Fruit fly (Drosophila melanogaster): ENCODE data around the gene CG6118.

CG6118 gene

DNA sequence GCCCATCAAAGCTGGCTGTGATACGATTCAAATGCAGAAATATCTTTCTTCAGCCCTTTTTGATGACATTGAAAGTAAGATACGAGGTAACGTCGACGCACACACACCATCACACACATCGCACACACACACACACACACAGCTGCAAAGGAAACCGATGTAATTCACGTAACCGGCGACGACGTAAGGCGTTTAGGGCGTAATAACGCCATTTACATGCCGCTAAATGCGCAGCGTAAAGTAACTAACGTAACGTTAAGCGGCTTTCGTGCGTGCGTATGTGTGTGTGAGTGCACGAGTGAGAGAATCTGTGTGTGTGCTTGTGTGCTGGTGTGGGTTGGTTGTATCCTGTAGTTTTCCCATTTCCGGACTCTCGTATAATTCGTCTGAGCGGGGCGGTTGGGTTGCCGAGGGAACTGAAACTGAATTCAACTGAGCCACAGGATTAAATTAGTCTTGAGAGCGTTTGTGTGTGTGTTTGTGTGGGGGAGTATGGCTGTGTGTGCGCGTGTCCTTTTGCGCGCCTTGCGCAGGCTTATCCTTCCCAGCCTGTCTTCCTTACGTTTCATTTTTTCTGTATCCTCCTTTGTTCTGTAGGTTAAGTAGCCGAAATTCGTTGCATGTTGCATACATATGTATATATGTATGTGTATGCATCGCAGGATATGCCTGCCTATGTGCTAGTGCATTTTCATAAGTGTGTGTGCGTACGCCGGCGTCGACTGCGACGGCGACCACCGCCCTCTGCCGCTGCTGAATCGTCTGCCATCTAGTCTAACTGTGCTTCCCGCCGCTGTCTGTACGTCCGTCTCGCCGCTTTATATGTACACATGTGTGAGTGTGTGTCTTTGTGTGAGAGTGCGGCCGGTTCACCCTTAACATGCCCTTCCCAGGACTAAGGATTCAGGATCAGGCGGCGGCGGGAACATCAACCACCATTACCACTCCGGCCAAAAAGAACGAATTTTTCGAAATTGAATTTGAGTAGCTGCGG, 16.5 kb downstream of the CG6118 start:
- TF ChIP-seq noc (tag; optimal IDR thresholded peaks at IDR 0.05): no peak

DNA sequence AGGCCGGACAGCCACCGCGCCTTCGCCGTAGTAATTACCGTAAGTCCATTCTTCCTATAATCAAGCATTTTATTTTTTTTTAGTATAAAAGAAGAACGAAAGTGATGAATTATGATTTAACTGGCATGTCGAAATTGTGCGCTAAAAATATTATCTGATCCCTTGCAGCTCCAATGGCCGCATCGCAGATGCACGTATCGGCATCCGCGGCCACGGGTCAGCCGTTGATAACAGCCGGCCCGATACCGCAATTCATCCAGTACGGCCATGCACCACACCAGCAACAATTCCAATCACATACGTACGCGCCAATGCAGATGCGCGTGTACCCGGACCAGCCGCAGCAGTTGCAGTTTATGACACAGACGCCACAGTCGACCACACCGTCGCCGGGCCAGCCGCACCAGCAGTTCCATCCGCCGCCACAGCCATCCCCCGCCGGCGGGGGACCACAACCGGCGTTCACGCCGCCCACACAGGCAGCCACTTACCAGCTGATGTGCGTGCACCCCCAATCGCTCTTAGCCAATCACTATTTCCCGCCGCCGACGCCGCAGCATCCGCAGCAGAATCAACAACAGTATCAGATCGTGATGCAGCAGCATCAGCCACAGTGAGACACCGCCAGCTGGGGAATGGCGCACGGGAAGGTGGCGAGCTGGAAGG, 19.5 kb downstream of the CG6118 start:
- TF ChIP-seq noc (tag; optimal IDR thresholded peaks at IDR 0.05): no peak

DNA sequence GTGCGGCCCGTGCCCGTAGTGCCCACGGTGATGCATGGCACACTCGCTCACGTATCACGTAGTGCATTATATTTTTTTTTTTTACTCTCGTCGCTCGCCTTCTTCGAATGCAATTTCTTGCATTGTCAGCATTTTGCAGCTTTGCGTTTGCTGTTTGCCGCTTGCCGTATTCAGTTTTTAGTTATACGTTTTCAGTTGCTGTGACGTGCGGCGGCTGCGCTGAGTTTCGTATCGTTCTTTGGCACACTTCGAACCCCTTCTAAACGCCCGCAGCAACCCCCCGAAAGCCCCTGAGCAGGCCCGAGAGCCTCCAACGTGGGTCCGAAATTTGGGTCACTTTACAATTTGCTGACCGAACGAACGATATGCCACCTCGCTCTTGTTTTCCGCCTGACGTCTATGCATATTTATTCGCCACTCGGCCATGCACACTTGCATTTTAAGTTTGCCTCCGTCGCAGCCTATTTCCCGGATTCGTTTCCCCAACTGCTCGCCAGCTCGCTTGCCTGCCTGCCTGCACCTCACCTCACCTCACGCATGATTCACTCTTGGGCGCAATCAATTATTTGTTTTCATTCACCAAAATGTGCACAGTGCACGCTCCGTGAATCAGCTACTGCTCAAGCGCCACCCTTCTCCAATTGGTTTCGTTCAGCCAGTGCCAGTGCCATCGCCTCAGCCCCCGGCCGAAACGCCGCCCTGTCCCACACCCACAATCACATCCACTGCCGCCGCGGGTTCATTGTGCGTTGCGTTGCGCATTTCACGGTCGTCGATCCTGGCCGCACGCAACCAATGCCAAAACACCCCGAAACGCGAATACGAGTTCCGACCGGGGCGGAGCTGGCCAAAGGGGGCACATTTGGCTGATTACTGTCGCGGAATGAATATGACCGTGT, 23.6 kb downstream of the CG6118 start:
- TF ChIP-seq noc (tag; optimal IDR thresholded peaks at IDR 0.05): no peak

DNA sequence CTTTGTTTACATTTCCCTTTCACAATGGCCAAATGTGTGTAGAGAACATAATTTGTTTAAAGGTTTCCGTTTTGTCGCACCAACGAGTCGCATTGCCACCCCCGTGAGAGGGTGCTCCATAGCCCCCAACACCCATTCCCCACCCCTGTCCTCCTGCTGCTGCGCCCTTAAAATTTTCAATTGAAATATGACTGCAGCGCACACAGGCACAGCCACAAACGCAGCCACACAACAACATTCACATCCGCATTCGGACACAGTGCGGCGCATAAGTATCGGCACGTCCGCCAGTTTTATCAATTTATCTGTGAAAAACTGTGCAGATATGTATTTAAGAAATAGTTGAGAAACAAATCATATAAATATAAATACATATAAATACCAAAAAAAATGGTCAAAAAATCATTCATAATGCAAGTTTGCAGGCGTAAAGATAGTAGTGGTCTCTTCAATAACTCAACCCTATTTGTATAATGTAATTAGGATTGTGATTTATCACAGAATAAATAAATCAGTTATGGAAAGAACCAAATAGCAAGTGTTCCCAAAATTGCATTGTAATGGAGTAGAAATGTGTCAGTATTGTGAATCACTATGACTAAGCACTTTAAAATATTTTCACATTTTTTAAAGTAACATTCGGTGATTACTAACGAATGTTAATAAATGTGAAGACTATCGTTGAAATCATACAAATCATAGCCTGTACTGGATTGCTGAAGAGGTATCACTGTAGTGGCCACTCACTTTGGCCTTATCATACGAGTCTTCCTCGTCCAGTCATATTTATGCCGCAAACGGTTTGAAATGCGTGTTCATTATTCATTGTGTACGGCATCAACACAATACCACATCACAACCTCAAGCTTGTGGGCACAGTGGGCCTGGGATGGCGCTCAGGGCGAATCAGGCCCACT, 24.5 kb downstream of the CG6118 start:
- no peak for TF ChIP-seq noc (tag; optimal IDR thresholded peaks at IDR 0.05)

DNA sequence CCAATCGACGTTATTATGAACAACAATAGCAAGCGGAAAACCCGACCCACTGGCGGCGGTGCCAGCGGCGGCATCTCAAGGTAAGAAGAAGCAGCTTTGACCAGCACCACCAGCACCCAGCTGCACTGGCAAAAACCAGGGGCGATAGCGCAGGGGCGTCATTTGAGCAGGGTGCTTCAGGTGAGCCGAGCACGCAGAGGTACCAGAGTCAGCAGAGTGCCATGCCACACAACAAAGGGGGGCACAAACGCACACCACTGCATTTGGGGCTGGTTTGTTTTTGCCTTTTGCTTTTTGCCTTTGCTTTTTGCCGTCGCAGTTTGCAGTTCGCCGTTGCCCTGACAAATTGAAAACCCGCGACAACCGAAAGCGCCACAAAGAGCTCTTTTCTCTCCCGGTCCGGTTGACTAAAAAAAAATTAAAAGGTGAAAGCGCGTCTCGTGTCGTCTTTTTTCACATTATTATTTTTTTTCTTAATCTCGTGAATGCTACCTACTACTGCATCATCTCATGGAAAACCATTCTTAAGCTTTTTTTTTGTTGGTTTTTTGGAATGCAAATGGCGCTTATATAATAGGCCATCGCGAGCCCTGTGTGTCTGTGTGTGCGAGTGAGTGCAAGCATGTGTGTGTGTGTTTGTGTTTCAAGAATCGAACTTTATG, 25.3 kb downstream of the CG6118 start:
- TF ChIP-seq noc (tag; optimal IDR thresholded peaks at IDR 0.05): no peak

DNA sequence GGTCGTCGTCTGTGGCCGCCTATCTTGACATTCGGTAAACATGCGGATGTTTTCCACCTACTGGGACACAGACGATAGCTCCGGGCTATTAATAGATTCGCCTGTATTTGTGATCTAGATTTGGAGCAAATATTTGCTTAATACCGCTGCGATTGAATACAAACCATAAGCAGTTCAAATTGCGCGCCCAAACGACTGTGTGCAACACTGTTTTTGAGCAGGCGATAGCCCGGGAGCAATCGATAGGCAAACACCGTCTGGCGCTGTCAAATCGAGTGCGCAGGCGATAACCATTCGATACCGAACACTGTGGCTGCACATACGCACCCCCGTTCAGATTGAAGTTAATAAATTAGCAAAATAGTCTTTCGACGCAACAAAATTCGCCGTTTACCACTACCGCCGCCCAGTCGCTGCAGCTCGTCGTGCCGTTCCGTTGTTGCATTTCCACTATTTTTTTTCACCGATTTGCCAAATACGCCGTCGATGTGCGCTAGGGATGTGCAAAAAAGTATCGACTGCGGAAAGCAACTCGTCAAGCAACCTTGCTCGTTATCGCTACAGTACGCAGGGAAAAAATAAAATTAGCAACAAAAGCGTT, 26.3 kb downstream of the CG6118 start, which contains the start of gene Atx2:
Gene Atx2 (plus strand): TSS at position 293 of the 601 bp plus-strand sequence.
- TF ChIP-seq noc (tag; optimal IDR thresholded peaks at IDR 0.05): no peak

DNA sequence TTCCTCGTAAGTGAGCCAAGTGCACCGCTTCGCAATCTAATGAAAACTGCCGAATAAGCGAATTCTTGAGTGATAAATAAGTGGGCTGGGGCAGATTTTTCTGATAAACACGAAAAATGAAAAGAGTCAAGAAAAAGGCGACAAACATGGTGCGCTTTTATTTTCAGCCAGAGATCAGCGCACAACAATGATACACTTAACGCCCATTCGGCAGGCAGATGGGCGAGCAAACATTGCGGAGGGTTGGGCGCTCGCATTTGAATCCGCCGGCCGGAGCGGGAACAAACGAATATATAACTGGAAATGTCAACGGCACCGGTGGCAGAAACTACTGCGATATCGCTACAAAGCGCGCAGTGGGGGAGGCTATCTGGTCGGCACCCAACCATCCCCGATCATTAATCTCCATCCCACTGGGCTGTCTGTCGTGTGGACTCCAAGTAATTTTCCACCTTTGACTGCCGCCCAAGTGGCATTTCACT, 27.5 kb downstream of the CG6118 start, which contains the start of gene CG6125:
Gene CG6125 (minus strand): TSS at position 51 of the 482 bp plus-strand sequence.
- no peak for TF ChIP-seq noc (tag; optimal IDR thresholded peaks at IDR 0.05)

DNA sequence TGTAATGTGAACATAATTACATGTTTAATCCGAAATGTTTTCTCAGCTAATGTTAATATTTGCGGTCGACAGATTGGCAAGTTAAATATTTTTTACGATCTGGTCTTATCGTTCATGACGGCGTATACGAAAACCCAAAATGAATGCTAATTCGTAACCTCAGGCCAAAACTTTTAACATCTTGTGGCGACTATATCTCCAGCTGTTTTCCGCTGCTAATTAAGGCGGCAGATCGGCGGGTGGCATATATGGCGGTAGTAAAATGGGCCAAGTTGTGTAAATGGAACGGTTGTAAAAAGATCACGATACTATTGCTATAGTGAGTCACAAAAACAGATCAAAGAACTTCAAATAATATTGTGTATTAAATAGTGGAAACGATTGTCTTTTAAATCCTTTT, 28.1 kb downstream of the CG6118 start:
- TF ChIP-seq noc (tag; optimal IDR thresholded peaks at IDR 0.05): no peak

DNA sequence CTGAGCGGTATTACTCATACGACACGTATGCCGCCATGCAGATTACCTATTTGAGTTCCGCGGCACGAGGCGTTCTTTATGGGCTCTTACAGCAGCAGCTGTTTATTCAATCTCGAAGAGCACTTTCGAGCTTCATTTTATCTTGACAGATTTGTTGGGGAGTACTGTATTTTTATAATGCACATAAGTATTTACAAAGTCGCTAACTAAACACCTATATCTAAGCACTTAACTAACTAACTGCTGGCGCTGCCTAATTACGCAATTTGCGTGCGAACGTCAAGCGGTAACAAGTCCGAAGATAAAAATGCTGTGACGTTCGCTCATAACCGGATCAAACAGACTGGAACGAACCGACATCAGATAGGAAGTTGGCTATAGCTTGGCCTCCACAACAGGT, 31.9 kb downstream of the CG6118 start:
- TF ChIP-seq noc (tag; optimal IDR thresholded peaks at IDR 0.05): peak; percentile 78

DNA sequence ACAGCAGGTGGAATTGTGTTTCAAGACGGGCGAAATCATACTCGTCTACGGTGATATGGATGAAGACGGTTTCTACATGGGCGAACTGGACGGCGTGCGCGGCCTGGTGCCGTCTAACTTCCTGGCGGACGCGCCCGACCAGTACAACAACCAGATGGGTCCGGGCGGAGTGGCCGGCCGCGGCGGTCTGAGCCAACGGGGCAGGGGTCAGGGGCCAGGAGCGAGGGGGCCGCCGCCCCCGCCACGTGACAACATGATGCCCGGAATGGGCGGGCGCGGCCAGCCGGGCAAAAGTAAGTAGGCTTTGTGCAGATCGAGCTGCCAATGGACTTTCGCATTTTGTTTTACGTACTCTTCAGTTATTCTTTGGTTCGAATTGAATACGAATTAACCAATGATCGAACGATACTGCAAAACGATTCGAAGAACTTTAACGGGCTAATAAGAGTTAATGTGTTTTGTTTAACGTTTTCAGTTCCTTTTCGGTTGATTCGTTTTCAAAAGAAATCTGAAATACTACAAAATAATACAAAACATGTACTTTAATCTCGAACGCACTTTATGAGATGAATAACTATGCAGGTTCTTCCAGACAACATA, 41.2 kb downstream of the CG6118 start:
- no peak for TF ChIP-seq noc (tag; optimal IDR thresholded peaks at IDR 0.05)

DNA sequence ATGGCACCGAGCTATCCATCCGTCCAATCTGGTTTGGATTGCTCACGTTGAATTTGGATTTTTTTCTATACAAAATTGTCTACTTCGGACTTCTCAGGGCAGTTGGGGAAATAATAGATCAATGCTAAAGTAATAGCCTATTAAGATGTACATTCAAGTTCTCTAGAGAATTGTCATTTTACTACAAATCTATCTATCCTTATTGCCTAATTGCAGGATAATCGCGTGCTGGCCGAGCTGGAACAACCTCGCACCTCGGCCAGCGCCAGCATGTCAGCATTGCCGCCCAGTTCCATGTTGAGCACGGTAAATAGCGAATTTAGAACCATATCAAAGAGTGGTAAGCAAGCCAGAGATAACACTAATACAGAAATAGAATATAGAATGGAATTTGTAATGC, 51.7 kb downstream of the CG6118 start, which contains the start of gene h-cup:
Gene h-cup (minus strand): TSS at position 101 of the 400 bp plus-strand sequence.
- no peak for TF ChIP-seq noc (tag; optimal IDR thresholded peaks at IDR 0.05)

DNA sequence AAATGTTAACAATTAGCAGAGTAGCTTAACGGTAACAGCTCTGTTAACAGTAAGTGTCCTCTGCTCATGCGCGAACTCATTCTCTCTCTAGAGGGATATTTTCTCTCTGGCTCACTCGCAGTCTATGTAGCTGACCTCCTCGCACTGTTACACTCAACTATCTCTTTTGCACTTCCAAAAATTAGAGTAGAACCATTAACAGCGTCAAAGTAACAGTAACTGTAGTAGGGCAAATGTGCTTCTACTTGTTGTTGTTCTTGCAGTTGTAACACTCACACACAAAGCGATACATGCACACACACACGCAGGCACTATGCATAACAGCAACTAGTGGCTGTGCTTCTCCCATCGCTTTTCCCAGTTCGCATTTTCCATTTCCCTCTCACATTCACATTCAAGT, 55.5 kb downstream of the CG6118 start:
- no peak for TF ChIP-seq noc (tag; optimal IDR thresholded peaks at IDR 0.05)

DNA sequence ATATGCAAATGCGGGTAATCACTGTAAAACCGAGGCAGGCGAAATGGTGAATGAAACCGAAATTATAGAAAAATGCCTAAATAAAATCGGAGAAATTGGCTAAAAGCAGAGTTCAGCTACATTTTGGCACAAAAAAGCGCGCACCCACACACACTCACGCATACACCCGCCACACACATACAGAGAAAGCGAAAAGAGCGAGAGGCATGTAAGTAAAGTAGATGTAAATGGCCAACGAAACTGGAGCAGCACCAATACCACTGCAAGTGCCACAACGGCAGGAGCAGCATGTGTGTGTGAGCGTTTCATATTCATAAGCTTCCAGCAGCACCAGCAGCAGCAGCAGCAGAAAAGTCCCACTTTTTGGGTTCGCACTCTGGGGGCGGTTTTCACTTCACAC, 59.1 kb downstream of the CG6118 start:
- TF ChIP-seq noc (tag; optimal IDR thresholded peaks at IDR 0.05): no peak
